Worm (Caenorhabditis elegans): ENCODE measurements around the gene syp-1.

syp-1 gene

ce11 chrV:16417014-16417413, 12.9 kb downstream of the syp-1 start, which contains the start of gene str-55:
Gene str-55, minus strand, starts transcription at chrV:16417114.
- TF ChIP-seq tra-4 (tag; optimal IDR thresholded peaks at IDR 0.05): no peak
- no peak for TF ChIP-seq aly-1 (tag; optimal IDR thresholded peaks at IDR 0.05)
- TF ChIP-seq B0310.2 (tag; optimal IDR thresholded peaks at IDR 0.05): no peak
- TF ChIP-seq hmbx-1 (tag; optimal IDR thresholded peaks at IDR 0.05): no peak
- TF ChIP-seq ceh-13 (GFP tag; optimal IDR thresholded peaks at IDR 0.05): no peak
- TF ChIP-seq F13C5.2 (tag; optimal IDR thresholded peaks at IDR 0.05): no peak

ce11 chrV:16419769-16420168, 15.7 kb downstream of the syp-1 start, which contains the start of gene F26D2.16:
Gene F26D2.16, minus strand, starts transcription at chrV:16419869.
- no peak for TF ChIP-seq hmg-4 (GFP tag; optimal IDR thresholded peaks at IDR 0.05)
- TF ChIP-seq sea-1 (GFP tag; conservative IDR thresholded peaks at IDR 0.05): no peak

- TF ChIP-seq ama-1 (optimal IDR thresholded peaks at IDR 0.05) (no peak), tbx-11 (GFP tag; IDR thresholded peaks at IDR 0.05) (no peak), B0310.2 (tag; optimal IDR thresholded peaks at IDR 0.05) (no peak), hnd-1 (tag; optimal IDR thresholded peaks at IDR 0.05) (no peak), hmg-4 (GFP tag; optimal IDR thresholded peaks at IDR 0.05) (no peak), aly-1 (tag; optimal IDR thresholded peaks at IDR 0.05) (no peak), tbx-37 (GFP tag; conservative IDR thresholded peaks at IDR 0.05) (no peak), scrt-1 (GFP tag; IDR thresholded peaks at IDR 0.05) (no peak), tra-4 (tag; optimal IDR thresholded peaks at IDR 0.05) (no peak), F13C5.2 (tag; optimal IDR thresholded peaks at IDR 0.05) (no peak), hmbx-1 (tag; optimal IDR thresholded peaks at IDR 0.05) (no peak), pes-1 (GFP tag; IDR thresholded peaks at IDR 0.05) (no peak), ceh-36 (tag; optimal IDR thresholded peaks at IDR 0.05) (no peak), flt-1 (GFP tag; IDR thresholded peaks at IDR 0.05) (no peak), ceh-13 (GFP tag; optimal IDR thresholded peaks at IDR 0.05) (no peak)
Observed at ce11 chrV:16420696-16421095, 16.6 kb downstream of the syp-1 start, which contains the start of gene srw-48. Gene srw-48, plus strand, starts transcription at chrV:16420996.

ce11 chrV:16424428-16424827, 20.4 kb downstream of the syp-1 start, which contains the start of gene srw-29:
Gene srw-29, minus strand, starts transcription at chrV:16424528.
- no peak for TF ChIP-seq ceh-36 (tag; optimal IDR thresholded peaks at IDR 0.05)

DNA sequence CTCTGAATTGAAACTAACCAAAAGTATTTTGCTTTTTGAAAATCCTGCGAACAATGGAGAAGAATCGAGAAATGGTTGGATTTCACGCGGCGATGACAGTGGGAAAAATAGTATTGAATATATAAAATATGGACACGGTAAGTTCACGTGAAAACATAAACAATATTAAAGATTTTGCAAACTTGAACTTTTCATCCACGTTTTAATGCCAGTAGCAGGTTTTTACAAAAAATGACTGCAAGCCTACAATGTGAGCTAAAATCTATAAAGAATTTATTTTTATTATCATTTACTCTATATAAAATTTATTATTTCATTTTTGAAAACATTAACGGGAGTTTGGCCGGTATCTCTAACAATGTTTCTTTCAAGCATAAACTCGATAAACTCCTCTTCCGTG, 25.4 kb downstream of the syp-1 start, which contains the start of gene F26D2.10:
Gene F26D2.10 (minus strand): TSS at position 101 of the 400 bp plus-strand sequence.
- no peak for TF ChIP-seq flt-1 (GFP tag; IDR thresholded peaks at IDR 0.05)
- no peak for TF ChIP-seq hmg-4 (GFP tag; optimal IDR thresholded peaks at IDR 0.05)
- TF ChIP-seq hnd-1 (tag; optimal IDR thresholded peaks at IDR 0.05): no peak
- TF ChIP-seq B0310.2 (tag; optimal IDR thresholded peaks at IDR 0.05): no peak
- no peak for TF ChIP-seq ama-1 (optimal IDR thresholded peaks at IDR 0.05)
- no peak for TF ChIP-seq tbx-37 (GFP tag; conservative IDR thresholded peaks at IDR 0.05)
- TF ChIP-seq aly-1 (tag; optimal IDR thresholded peaks at IDR 0.05): no peak
- no peak for TF ChIP-seq scrt-1 (GFP tag; IDR thresholded peaks at IDR 0.05)
- no peak for TF ChIP-seq hmbx-1 (tag; optimal IDR thresholded peaks at IDR 0.05)
- TF ChIP-seq tra-4 (tag; optimal IDR thresholded peaks at IDR 0.05): no peak
- no peak for TF ChIP-seq F13C5.2 (tag; optimal IDR thresholded peaks at IDR 0.05)
- no peak for TF ChIP-seq pes-1 (GFP tag; IDR thresholded peaks at IDR 0.05)
- TF ChIP-seq sea-1 (GFP tag; conservative IDR thresholded peaks at IDR 0.05): no peak
- no peak for TF ChIP-seq tbx-11 (GFP tag; IDR thresholded peaks at IDR 0.05)

- TF ChIP-seq tra-4 (tag; optimal IDR thresholded peaks at IDR 0.05) (no peak), flt-1 (GFP tag; IDR thresholded peaks at IDR 0.05) (no peak), pes-1 (GFP tag; IDR thresholded peaks at IDR 0.05) (no peak), F13C5.2 (tag; optimal IDR thresholded peaks at IDR 0.05) (no peak), tbx-11 (GFP tag; IDR thresholded peaks at IDR 0.05) (no peak), hmbx-1 (tag; optimal IDR thresholded peaks at IDR 0.05) (no peak), hnd-1 (tag; optimal IDR thresholded peaks at IDR 0.05) (no peak), aly-1 (tag; optimal IDR thresholded peaks at IDR 0.05) (no peak), tbx-37 (GFP tag; conservative IDR thresholded peaks at IDR 0.05) (no peak), hmg-4 (GFP tag; optimal IDR thresholded peaks at IDR 0.05) (no peak), ets-7 (tag; optimal IDR thresholded peaks at IDR 0.05) (no peak), ceh-13 (GFP tag; optimal IDR thresholded peaks at IDR 0.05) (no peak), B0310.2 (tag; optimal IDR thresholded peaks at IDR 0.05) (no peak), sea-1 (GFP tag; conservative IDR thresholded peaks at IDR 0.05) (no peak), ceh-36 (tag; optimal IDR thresholded peaks at IDR 0.05) (no peak), scrt-1 (GFP tag; IDR thresholded peaks at IDR 0.05) (no peak), ama-1 (optimal IDR thresholded peaks at IDR 0.05) (no peak)
Observed at ce11 chrV:16429940-16430339, 25.9 kb downstream of the syp-1 start, which contains the start of gene str-73. Gene str-73, plus strand, starts transcription at chrV:16430240.

DNA sequence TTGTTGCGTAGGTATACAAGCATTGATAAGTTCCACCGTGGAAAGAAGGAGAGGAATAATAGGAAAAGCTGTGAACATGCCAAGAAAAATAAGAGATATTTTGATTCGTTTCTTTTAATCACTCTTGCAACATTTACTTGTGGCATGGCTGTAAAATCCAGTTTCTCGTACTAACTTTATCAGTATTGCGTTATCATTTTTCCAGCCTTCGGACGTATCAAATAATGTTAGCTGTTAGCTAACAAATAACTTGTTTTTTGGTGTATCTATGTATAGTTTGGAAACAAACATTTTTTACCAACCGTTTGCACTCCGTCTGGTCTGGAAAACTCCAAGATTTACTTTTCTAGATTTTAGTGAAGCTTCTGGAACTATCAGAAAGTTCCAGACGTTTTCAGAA, 29.4 kb downstream of the syp-1 start, which contains the start of gene clec-234:
Gene clec-234 (minus strand): TSS at position 101 of the 400 bp plus-strand sequence.
- TF ChIP-seq scrt-1 (GFP tag; IDR thresholded peaks at IDR 0.05): no peak
- TF ChIP-seq aly-1 (tag; optimal IDR thresholded peaks at IDR 0.05): no peak
- TF ChIP-seq pes-1 (GFP tag; IDR thresholded peaks at IDR 0.05): no peak
- no peak for TF ChIP-seq hnd-1 (tag; optimal IDR thresholded peaks at IDR 0.05)
- TF ChIP-seq B0310.2 (tag; optimal IDR thresholded peaks at IDR 0.05): no peak
- no peak for TF ChIP-seq tbx-11 (GFP tag; IDR thresholded peaks at IDR 0.05)
- TF ChIP-seq F13C5.2 (tag; optimal IDR thresholded peaks at IDR 0.05): no peak
- no peak for TF ChIP-seq ceh-36 (tag; optimal IDR thresholded peaks at IDR 0.05)
- TF ChIP-seq ama-1 (optimal IDR thresholded peaks at IDR 0.05): no peak
- no peak for TF ChIP-seq ceh-13 (GFP tag; optimal IDR thresholded peaks at IDR 0.05)
- no peak for TF ChIP-seq tbx-37 (GFP tag; conservative IDR thresholded peaks at IDR 0.05)
- no peak for TF ChIP-seq hmbx-1 (tag; optimal IDR thresholded peaks at IDR 0.05)
- no peak for TF ChIP-seq sea-1 (GFP tag; conservative IDR thresholded peaks at IDR 0.05)
- TF ChIP-seq hmg-4 (GFP tag; optimal IDR thresholded peaks at IDR 0.05): no peak
- no peak for TF ChIP-seq tra-4 (tag; optimal IDR thresholded peaks at IDR 0.05)
- no peak for TF ChIP-seq ets-7 (tag; optimal IDR thresholded peaks at IDR 0.05)
- no peak for TF ChIP-seq flt-1 (GFP tag; IDR thresholded peaks at IDR 0.05)

- TF ChIP-seq hnd-1 (tag; optimal IDR thresholded peaks at IDR 0.05): no peak
- no peak for TF ChIP-seq ets-7 (tag; optimal IDR thresholded peaks at IDR 0.05)
- no peak for TF ChIP-seq pes-1 (GFP tag; IDR thresholded peaks at IDR 0.05)
- no peak for TF ChIP-seq ama-1 (optimal IDR thresholded peaks at IDR 0.05)
- TF ChIP-seq tbx-37 (GFP tag; conservative IDR thresholded peaks at IDR 0.05): no peak
- no peak for TF ChIP-seq hmbx-1 (tag; optimal IDR thresholded peaks at IDR 0.05)
- TF ChIP-seq F13C5.2 (tag; optimal IDR thresholded peaks at IDR 0.05): no peak
- TF ChIP-seq ceh-36 (tag; optimal IDR thresholded peaks at IDR 0.05): no peak
- TF ChIP-seq hmg-4 (GFP tag; optimal IDR thresholded peaks at IDR 0.05): no peak
- TF ChIP-seq B0310.2 (tag; optimal IDR thresholded peaks at IDR 0.05): no peak
- no peak for TF ChIP-seq sea-1 (GFP tag; conservative IDR thresholded peaks at IDR 0.05)
- no peak for TF ChIP-seq tra-4 (tag; optimal IDR thresholded peaks at IDR 0.05)
- no peak for TF ChIP-seq tbx-11 (GFP tag; IDR thresholded peaks at IDR 0.05)
- no peak for TF ChIP-seq ceh-13 (GFP tag; optimal IDR thresholded peaks at IDR 0.05)
- no peak for TF ChIP-seq flt-1 (GFP tag; IDR thresholded peaks at IDR 0.05)
- no peak for TF ChIP-seq aly-1 (tag; optimal IDR thresholded peaks at IDR 0.05)
Observed at ce11 chrV:16435510-16435909, 31.4 kb downstream of the syp-1 start, which contains the start of the genes F26D2.13 and F26D2.14. Gene F26D2.13, minus strand, starts transcription at chrV:16435610. Gene F26D2.14, plus strand, starts transcription at chrV:16435855.

Measured in whole organism, early embryonic.